Worm (Caenorhabditis elegans): Measurements from ENCODE around the gene hut-1.

DNA sequence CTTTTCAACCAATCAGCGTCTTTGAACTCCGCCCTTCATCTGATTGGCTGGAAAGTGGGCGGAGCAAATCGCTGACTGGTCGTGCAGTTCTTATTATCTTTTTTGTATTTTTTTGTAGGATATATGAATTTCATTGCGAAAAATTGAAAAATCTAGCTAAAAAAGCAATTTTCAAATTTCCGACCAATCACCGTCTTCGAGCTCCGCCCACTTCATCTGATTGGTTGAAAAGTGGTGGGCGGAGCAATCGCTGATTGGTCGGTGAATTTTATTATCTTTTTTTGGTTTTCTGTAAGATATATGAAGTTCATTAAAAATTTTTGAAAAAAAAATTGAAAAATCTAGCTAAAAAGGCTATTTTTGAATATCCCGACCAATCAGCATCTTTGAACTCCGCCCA is 31.1 kb upstream of the hut-1 start:
- TF ChIP-seq elt-1 (tag; optimal IDR thresholded peaks at IDR 0.05) (no peak), zag-1 (tag; optimal IDR thresholded peaks at IDR 0.05) (no peak), aly-2 (tag; optimal IDR thresholded peaks at IDR 0.05) (no peak), pha-4 (tag; optimal IDR thresholded peaks at IDR 0.05) (no peak), pqm-1 (tag; optimal IDR thresholded peaks at IDR 0.05) (no peak), fkh-10 (GFP tag; optimal IDR thresholded peaks at IDR 0.05) (no peak)

Data from whole organism, L3 larva.